Worm (Caenorhabditis elegans) whole organism, L2 larva: ENCODE data around the gene ccdc-149.

Experiments used
- C34F6.9 ChIP-seq: fragments of 150-350 bp; optimal IDR thresholded peaks from 2 replicates; lab custom pipeline; 2014; ENCODE audit warnings: missing biosample characterization, missing genetic modification characterization
- Y55F3AM.14 ChIP-seq: fragments of 200-800 bp; sonication (Bioruptor generic); optimal IDR thresholded peaks from 2 replicates; lab custom pipeline; 2018; ENCODE audit warnings: mild to moderate bottlenecking, missing genetic modification characterization, missing compliant biosample characterization
- ama-1 ChIP-seq: fragments of 150-350 bp; optimal IDR thresholded peaks from 2 replicates; lab custom pipeline; 2018; ENCODE audit warnings: inconsistent platforms
- blmp-1 ChIP-seq: sonication (generic microtip); optimal IDR thresholded peaks from 2 replicates; lab custom pipeline; 2017; ENCODE audit warnings: missing genetic modification characterization, mild to moderate bottlenecking, missing compliant biosample characterization, antibody characterized with exemption, moderate library complexity; ENCODE audit not compliant: insufficient read depth
- elt-3 ChIP-seq: sonication (generic microtip); optimal IDR thresholded peaks from 2 replicates; lab custom pipeline; 2017; ENCODE audit warnings: missing biosample characterization, missing genetic modification characterization
- lin-13 ChIP-seq: fragments of 150-350 bp; optimal IDR thresholded peaks from 2 replicates; lab custom pipeline; 2014; ENCODE audit warnings: missing biosample characterization, missing genetic modification reagents, missing genetic modification characterization
- lin-39 ChIP-seq: fragments of 150-350 bp; optimal IDR thresholded peaks from 2 replicates; lab custom pipeline; 2014; ENCODE audit warnings: missing biosample characterization, missing genetic modification reagents, missing genetic modification characterization
- mab-5 ChIP-seq: fragments of 150-350 bp; optimal IDR thresholded peaks from 2 replicates; lab custom pipeline; 2014; ENCODE audit warnings: missing biosample characterization, missing genetic modification characterization
- mbf-1 ChIP-seq: sonication (generic microtip); optimal IDR thresholded peaks from 2 replicates; lab custom pipeline; 2017; ENCODE audit warnings: missing biosample characterization, missing genetic modification characterization
- nhr-11 ChIP-seq: fragments of 150-350 bp; optimal IDR thresholded peaks from 2 replicates; lab custom pipeline; 2014; ENCODE audit warnings: missing biosample characterization, missing genetic modification characterization
- nhr-12 ChIP-seq: fragments of 150-350 bp; optimal IDR thresholded peaks from 2 replicates; lab custom pipeline; 2014; ENCODE audit warnings: missing biosample characterization, missing genetic modification characterization
- nhr-237 ChIP-seq: fragments of 150-350 bp; optimal IDR thresholded peaks from 2 replicates; lab custom pipeline; 2014; ENCODE audit warnings: missing biosample characterization, missing genetic modification characterization
- ztf-1 ChIP-seq: fragments of 200-800 bp; sonication (Bioruptor generic); conservative IDR thresholded peaks from 2 replicates; pipeline ENCODE4 v1.3.6; 2022; ENCODE audit warnings: missing genetic modification characterization, missing compliant biosample characterization

ce11 chrX:11517433-11517832 is 6.2 kb upstream of the ccdc-149 start:
- TF ChIP-seq lin-13 (GFP tag; lab: Kevin White, UChicago) (no peak), nhr-11 (tag; lab: Kevin White, UChicago) (no peak), nhr-12 (tag; lab: Kevin White, UChicago) (no peak), C34F6.9 (no peak), Y55F3AM.14 (no peak), elt-3 (tag; lab: Kevin White, UChicago) (no peak), ama-1 (lab: Kevin White, UChicago) (no peak), mab-5 (no peak), ztf-1 (no peak), mbf-1 (no peak), nhr-237 (no peak), lin-39 (tag; lab: Kevin White, UChicago) (no peak), blmp-1 (tag; lab: Kevin White, UChicago) (no peak)
